Worm (Caenorhabditis elegans) whole organism, midembryonic: ENCODE data around the gene vps-22.

ENCODE experiments used
- T22C8.4 ChIP-seq: fragments of 200-800 bp; sonication (Bioruptor generic); IDR thresholded peaks from 2 replicates; pipeline ENCODE4 v1.3.6; 2022; ENCODE audit warnings: missing genetic modification characterization, missing compliant biosample characterization
- cog-1 ChIP-seq: sonication (generic microtip); optimal IDR thresholded peaks from 2 replicates; lab custom pipeline; 2016; ENCODE audit warnings: missing genetic modification characterization, missing compliant biosample characterization
- flt-1 ChIP-seq: fragments of 200-800 bp; sonication (Bioruptor generic); IDR thresholded peaks from 2 replicates; pipeline ENCODE4 v1.3.6; 2022; ENCODE audit warnings: missing genetic modification characterization, missing compliant biosample characterization
- klf-2 ChIP-seq: fragments of 200-800 bp; sonication (Bioruptor generic); conservative IDR thresholded peaks from 2 replicates; pipeline ENCODE4 v1.3.6; 2022; ENCODE audit warnings: missing genetic modification reagents, missing genetic modification characterization, missing compliant biosample characterization
- tab-1 ChIP-seq: fragments of 200-800 bp; sonication (Bioruptor generic); IDR thresholded peaks from 2 replicates; pipeline ENCODE4 v1.3.6; 2022; ENCODE audit warnings: missing genetic modification characterization, missing compliant biosample characterization
- ztf-23 ChIP-seq: fragments of 200-800 bp; sonication (Bioruptor generic); IDR thresholded peaks from 2 replicates; pipeline ENCODE4 v1.3.6; 2022; ENCODE audit warnings: missing genetic modification reagents, missing genetic modification characterization, missing compliant biosample characterization

ce11 chrIII:4917077-4917476, 45.2 kb downstream of the vps-22 start, which contains the start of gene rars-1:
- TF ChIP-seq flt-1 (no peak), ztf-23 (no peak), cog-1 (tag; lab: Kevin White, UChicago) (no peak), T22C8.4 (no peak), tab-1 (GFP tag; lab: Robert Waterston, UW) (no peak), klf-2 (GFP tag; lab: Robert Waterston, UW) (no peak)
